Fruit fly (Drosophila melanogaster) whole organism, embryonic: ENCODE results near the gene CG14971.

ENCODE experiments used
- Antp ChIP-seq: fragments of 200-800 bp; sonication (Bioruptor generic); optimal IDR thresholded peaks from 3 replicates; lab custom pipeline; 2016; ENCODE audit warnings: missing biosample characterization, missing genetic modification characterization
- BEAF-32 ChIP-seq: fragments of 200-800 bp; sonication (Bioruptor generic); optimal IDR thresholded peaks from 3 replicates; lab custom pipeline; 2017; ENCODE audit warnings: missing biosample characterization, missing genetic modification characterization, mild to moderate bottlenecking, moderate library complexity, missing genetic modification reagents
- BtbVII ChIP-seq: fragments of 200-800 bp; sonication (Bioruptor generic); optimal IDR thresholded peaks from 3 replicates; lab custom pipeline; 2017; ENCODE audit warnings: missing biosample characterization, mild to moderate bottlenecking, missing genetic modification characterization
- Bteb2 ChIP-seq: fragments of 200-800 bp; sonication (Bioruptor generic); optimal IDR thresholded peaks from 2 replicates; lab custom pipeline; 2016; ENCODE audit warnings: missing biosample characterization, missing genetic modification characterization
- CG10147 ChIP-seq: fragments of 200-800 bp; sonication (Bioruptor generic); optimal IDR thresholded peaks from 2 replicates; lab custom pipeline; 2019; ENCODE audit warnings: missing biosample characterization, mild to moderate bottlenecking, missing genetic modification characterization, moderate library complexity
- CG10274 ChIP-seq: fragments of 200-800 bp; sonication (Bioruptor generic); optimal IDR thresholded peaks from 3 replicates; lab custom pipeline; 2017; ENCODE audit warnings: missing biosample characterization, mild to moderate bottlenecking, missing genetic modification characterization
- CG10366 ChIP-seq: fragments of 200-800 bp; sonication (Bioruptor generic); IDR thresholded peaks from 2 replicates; pipeline ENCODE4 v1.3.6; 2022; ENCODE audit warnings: missing biosample characterization, missing genetic modification characterization
- CG10959 ChIP-seq: fragments of 200-800 bp; sonication (Bioruptor generic); IDR thresholded peaks from 2 replicates; pipeline ENCODE4 v1.3.6; 2022; ENCODE audit warnings: missing biosample characterization, missing genetic modification characterization
- CG11247 ChIP-seq: fragments of 200-800 bp; sonication (Bioruptor generic); IDR thresholded peaks from 2 replicates; pipeline ENCODE4 v1.3.6; 2022; ENCODE audit warnings: missing biosample characterization, missing genetic modification characterization
- CG12744 ChIP-seq: fragments of 200-800 bp; sonication (Bioruptor generic); optimal IDR thresholded peaks from 2 replicates; lab custom pipeline; 2016; ENCODE audit warnings: missing biosample characterization, missing genetic modification characterization
- CG13894 ChIP-seq: fragments of 200-800 bp; sonication (Bioruptor generic); optimal IDR thresholded peaks from 3 replicates; lab custom pipeline; 2018; ENCODE audit warnings: missing biosample characterization, mild to moderate bottlenecking, missing genetic modification characterization, moderate library complexity
- CG17568 ChIP-seq: fragments of 200-800 bp; sonication (Bioruptor generic); optimal IDR thresholded peaks from 2 replicates; lab custom pipeline; 2018; ENCODE audit warnings: missing biosample characterization, mild to moderate bottlenecking, missing genetic modification characterization, moderate library complexity
- CG1792 ChIP-seq: fragments of 200-800 bp; sonication (Bioruptor generic); optimal IDR thresholded peaks from 2 replicates; lab custom pipeline; 2016; ENCODE audit warnings: missing biosample characterization, missing genetic modification characterization
- CG18619 ChIP-seq: fragments of 200-800 bp; sonication (Bioruptor generic); optimal IDR thresholded peaks from 3 replicates; lab custom pipeline; 2017; ENCODE audit warnings: missing biosample characterization, mild to moderate bottlenecking, missing genetic modification characterization
- CG32767 ChIP-seq: fragments of 200-800 bp; sonication (Bioruptor generic); IDR thresholded peaks from 2 replicates; pipeline ENCODE4 v1.3.6; 2022; ENCODE audit warnings: missing biosample characterization, missing genetic modification characterization
- CG4328 ChIP-seq: fragments of 200-800 bp; sonication (Bioruptor generic); optimal IDR thresholded peaks from 3 replicates; lab custom pipeline; 2017; ENCODE audit warnings: missing biosample characterization, missing genetic modification reagents, missing genetic modification characterization
- CG4404 ChIP-seq: fragments of 200-800 bp; sonication (Bioruptor generic); IDR thresholded peaks from 2 replicates; pipeline ENCODE4 v1.3.6; 2022; ENCODE audit warnings: missing biosample characterization, missing genetic modification characterization
- CG7271 ChIP-seq: fragments of 200-800 bp; sonication (Bioruptor generic); optimal IDR thresholded peaks from 2 replicates; lab custom pipeline; 2018; ENCODE audit warnings: missing biosample characterization, mild to moderate bottlenecking, missing genetic modification characterization, moderate library complexity
- CG8089 ChIP-seq: fragments of 200-800 bp; sonication (Bioruptor generic); optimal IDR thresholded peaks from 3 replicates; lab custom pipeline; 2016; ENCODE audit warnings: missing biosample characterization, missing genetic modification characterization
- CG9797 ChIP-seq: fragments of 200-800 bp; sonication (Bioruptor generic); optimal IDR thresholded peaks from 3 replicates; lab custom pipeline; 2018; ENCODE audit warnings: missing biosample characterization, mild to moderate bottlenecking, missing genetic modification characterization
- Camta ChIP-seq: fragments of 200-800 bp; sonication (Bioruptor generic); optimal IDR thresholded peaks from 2 replicates; lab custom pipeline; 2016; ENCODE audit warnings: missing biosample characterization, missing genetic modification characterization
- Chrac-16 ChIP-seq: fragments of 200-800 bp; sonication (Bioruptor generic); optimal IDR thresholded peaks from 3 replicates; lab custom pipeline; 2016; ENCODE audit warnings: missing biosample characterization, missing genetic modification characterization
- Dbx ChIP-seq: fragments of 200-800 bp; sonication (Bioruptor generic); IDR thresholded peaks from 3 replicates; pipeline ENCODE4 v1.3.6; 2022; ENCODE audit warnings: missing biosample characterization, missing genetic modification characterization
- Dfd ChIP-seq, 2 experiments: fragments of >200 bp; optimal IDR thresholded peaks; 2 replicates each; lab custom pipeline; 2017; ENCODE audit warnings: missing biosample characterization in 2 of 2, missing genetic modification characterization in 2 of 2
- E2f2 ChIP-seq: fragments of 200-800 bp; sonication (Bioruptor generic); IDR thresholded peaks from 2 replicates; pipeline ENCODE4 v1.3.6; 2022; ENCODE audit warnings: missing biosample characterization, missing genetic modification characterization
- GATAe ChIP-seq: fragments of 200-800 bp; sonication (Bioruptor generic); conservative IDR thresholded peaks from 2 replicates; pipeline ENCODE4 v1.3.6; 2022; ENCODE audit warnings: missing biosample characterization, missing genetic modification characterization
- HLHmδ ChIP-seq: fragments of 200-800 bp; sonication (Bioruptor generic); optimal IDR thresholded peaks from 2 replicates; lab custom pipeline; 2018; ENCODE audit warnings: missing biosample characterization, mild to moderate bottlenecking, missing genetic modification characterization, moderate library complexity
- Hand ChIP-seq: fragments of 200-800 bp; sonication (Bioruptor generic); optimal IDR thresholded peaks from 2 replicates; lab custom pipeline; 2017; ENCODE audit warnings: mild to moderate bottlenecking, missing biosample characterization, missing genetic modification reagents, missing genetic modification characterization
- HmgZ ChIP-seq: fragments of 200-800 bp; sonication (Bioruptor generic); optimal IDR thresholded peaks from 2 replicates; lab custom pipeline; 2018; ENCODE audit warnings: missing biosample characterization, mild to moderate bottlenecking, missing genetic modification characterization
- NC2β ChIP-seq: fragments of 200-800 bp; sonication (Bioruptor generic); optimal IDR thresholded peaks from 2 replicates; lab custom pipeline; 2016; ENCODE audit warnings: missing biosample characterization, missing genetic modification characterization
- NfI ChIP-seq: fragments of 200-800 bp; sonication (Bioruptor generic); optimal IDR thresholded peaks from 3 replicates; lab custom pipeline; 2018; ENCODE audit warnings: missing biosample characterization, mild to moderate bottlenecking, missing genetic modification characterization, moderate library complexity
- Optix ChIP-seq: fragments of 200-800 bp; sonication (Bioruptor generic); IDR thresholded peaks from 3 replicates; pipeline ENCODE4 v1.3.6; 2022; ENCODE audit warnings: missing biosample characterization, missing genetic modification characterization
- Rx ChIP-seq: fragments of 200-800 bp; sonication (Bioruptor generic); IDR thresholded peaks from 2 replicates; pipeline ENCODE4 v1.3.6; 2022; ENCODE audit warnings: missing biosample characterization, missing genetic modification characterization
- Scr ChIP-seq: fragments of 200-800 bp; sonication (Bioruptor generic); IDR thresholded peaks from 2 replicates; pipeline ENCODE4 v1.3.6; 2022; ENCODE audit warnings: missing biosample characterization, missing genetic modification characterization; ENCODE audit not compliant: partially characterized antibody
- ab ChIP-seq: fragments of 200-800 bp; sonication (Bioruptor generic); optimal IDR thresholded peaks from 2 replicates; lab custom pipeline; 2016; ENCODE audit warnings: missing biosample characterization, missing genetic modification characterization
- ap ChIP-seq: fragments of 200-800 bp; sonication (Bioruptor generic); IDR thresholded peaks from 2 replicates; pipeline ENCODE4 v1.3.6; 2022; ENCODE audit warnings: missing biosample characterization, missing genetic modification characterization
- cad ChIP-seq: fragments of >200 bp; optimal IDR thresholded peaks from 2 replicates; lab custom pipeline; 2017; ENCODE audit warnings: missing biosample characterization, missing genetic modification characterization
- chinmo ChIP-seq: fragments of 200-800 bp; sonication (Bioruptor generic); IDR thresholded peaks from 4 replicates; pipeline ENCODE4 v1.3.6; 2022; ENCODE audit warnings: missing biosample characterization, missing genetic modification characterization; ENCODE audit not compliant: partially characterized antibody
- cwo ChIP-seq: fragments of 200-800 bp; sonication (Bioruptor generic); optimal IDR thresholded peaks from 3 replicates; lab custom pipeline; 2017; ENCODE audit warnings: missing biosample characterization, missing genetic modification characterization, mild to moderate bottlenecking, moderate library complexity, missing genetic modification reagents
- dysf ChIP-seq: fragments of 200-800 bp; sonication (Bioruptor generic); IDR thresholded peaks from 3 replicates; pipeline ENCODE4 v1.3.6; 2022; ENCODE audit warnings: missing biosample characterization, missing genetic modification characterization
- fru ChIP-seq: fragments of >200 bp; optimal IDR thresholded peaks from 2 replicates; lab custom pipeline; 2017
- grn ChIP-seq: fragments of 200-800 bp; sonication (Bioruptor generic); optimal IDR thresholded peaks from 3 replicates; lab custom pipeline; 2017; ENCODE audit warnings: missing biosample characterization, missing genetic modification characterization
- h ChIP-seq: fragments of >200 bp; optimal IDR thresholded peaks from 2 replicates; lab custom pipeline; 2017
- ind ChIP-seq: fragments of 200-800 bp; sonication (Bioruptor generic); optimal IDR thresholded peaks from 3 replicates; lab custom pipeline; 2016; ENCODE audit warnings: missing biosample characterization, missing genetic modification characterization
- kni ChIP-seq: fragments of 200-800 bp; sonication (Bioruptor generic); optimal IDR thresholded peaks from 3 replicates; lab custom pipeline; 2017; ENCODE audit warnings: mild to moderate bottlenecking, missing biosample characterization, missing genetic modification reagents, missing genetic modification characterization
- lola ChIP-seq, 3 experiments: fragments of >200 bp in 2 of 3; fragments of 200-800 bp in 1 of 3; sonication (Bioruptor generic) in 1 of 3; optimal IDR thresholded peaks; 2 replicates each; lab custom pipeline; 2017 to 2019; ENCODE audit warnings: missing biosample characterization in 3 of 3, missing genetic modification characterization in 3 of 3, mild to moderate bottlenecking in 1 of 3, moderate library complexity in 1 of 3
- nom ChIP-seq: fragments of 200-800 bp; sonication (Bioruptor generic); optimal IDR thresholded peaks from 2 replicates; lab custom pipeline; 2017; ENCODE audit warnings: missing biosample characterization, missing genetic modification characterization, mild to moderate bottlenecking, moderate library complexity, missing genetic modification reagents
- scrt ChIP-seq: fragments of 200-800 bp; sonication (Bioruptor generic); optimal IDR thresholded peaks from 2 replicates; lab custom pipeline; 2018; ENCODE audit warnings: missing biosample characterization, mild to moderate bottlenecking, missing genetic modification characterization, moderate library complexity
- shn ChIP-seq: fragments of 200-800 bp; sonication (Bioruptor generic); optimal IDR thresholded peaks from 3 replicates; lab custom pipeline; 2016; ENCODE audit warnings: missing biosample characterization, missing genetic modification characterization
- ssp ChIP-seq: fragments of 200-800 bp; sonication (Bioruptor generic); IDR thresholded peaks from 2 replicates; pipeline ENCODE4 v1.3.6; 2022; ENCODE audit warnings: missing biosample characterization, missing genetic modification characterization
- yki ChIP-seq: fragments of >200 bp; optimal IDR thresholded peaks from 3 replicates; lab custom pipeline; 2018

The CG14971 gene

DNA sequence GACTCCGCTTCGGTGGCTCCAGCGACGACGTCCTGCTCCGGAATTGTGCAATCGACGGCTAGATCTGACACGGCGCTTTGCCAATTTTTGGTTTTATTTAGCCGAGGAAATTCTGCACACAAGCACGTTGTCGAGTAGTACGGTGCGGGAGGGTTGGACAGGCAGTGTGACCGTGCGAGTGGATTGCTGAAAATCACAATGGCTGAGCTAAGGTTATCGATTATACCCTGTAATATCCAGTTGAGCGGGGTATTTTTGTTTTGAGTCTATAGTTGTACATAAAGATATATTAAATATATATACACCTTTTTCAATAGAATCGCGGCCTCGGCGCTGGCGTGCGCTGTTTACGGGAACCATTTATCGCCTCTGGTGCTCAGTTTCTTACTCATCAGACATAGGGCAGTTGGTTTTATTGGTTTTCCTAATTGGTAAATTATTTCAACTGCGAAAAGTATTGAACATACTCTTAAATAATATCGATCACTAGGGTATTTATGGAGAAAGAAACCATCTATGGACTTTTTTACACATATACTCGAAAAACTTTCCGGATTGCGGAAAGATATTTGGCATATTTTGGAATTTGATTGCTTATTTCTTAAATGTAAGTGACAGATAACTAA is 10.6 kb downstream of the CG14971 start, which contains the start of gene eIF5B (continued):
- peak; percentile 61 for TF ChIP-seq CG13894 (tag; lab: Kevin White, UChicago)
- TF ChIP-seq BtbVII (GFP tag; lab: Kevin White, UChicago): peak; percentile 48
- TF ChIP-seq cad: no peak
- peak; percentile 59 for TF ChIP-seq Antp (GFP tag; lab: Kevin White, UChicago)
- TF ChIP-seq shn: peak; percentile 46
- peak; percentile 90 for TF ChIP-seq Optix (GFP tag; lab: Robert Waterston, UW)
- TF ChIP-seq ab (GFP tag; lab: Kevin White, UChicago): peak; percentile 34
- no peak for TF ChIP-seq CG7271 (tag; lab: Kevin White, UChicago)
- TF ChIP-seq CG10274: peak; percentile 57
- peak; percentile 22 for TF ChIP-seq BEAF-32
- TF ChIP-seq CG12744 (GFP tag; lab: Kevin White, UChicago): no peak
- TF ChIP-seq Chrac-16 (GFP tag; lab: Kevin White, UChicago): peak; percentile 83
- peak; percentile 32 for TF ChIP-seq cwo (GFP tag; lab: Kevin White, UChicago)
- no peak for TF ChIP-seq Dfd (GFP tag; optimal IDR thresholded peaks at IDR 0.05; lab: Kevin White, UChicago)
- no peak for TF ChIP-seq kni (GFP tag; lab: Kevin White, UChicago)
- TF ChIP-seq scrt (GFP tag; lab: Kevin White, UChicago): peak; percentile 6
- TF ChIP-seq dysf (GFP tag; lab: Robert Waterston, UW): peak; percentile 86
- TF ChIP-seq Camta (GFP tag; lab: Kevin White, UChicago): peak; percentile 29
- TF ChIP-seq ind (GFP tag; lab: Kevin White, UChicago): peak; percentile 76
- peak; percentile 29 for TF ChIP-seq Hand
- no peak for TF ChIP-seq chinmo
- TF ChIP-seq E2f2 (GFP tag; lab: Robert Waterston, UW): peak; percentile 59
- TF ChIP-seq NC2β (GFP tag; lab: Kevin White, UChicago): peak; percentile 2
- peak; percentile 78 for TF ChIP-seq CG4404
- TF ChIP-seq CG8089 (GFP tag; lab: Kevin White, UChicago): no peak
- TF ChIP-seq Scr (GFP tag; lab: Robert Waterston, UW): 0 out of 2 replicates have a peak, but pooled peaks have one; percentile 29
- TF ChIP-seq CG1792 (GFP tag; lab: Kevin White, UChicago): no peak
- TF ChIP-seq CG11247 (GFP tag; lab: Robert Waterston, UW): peak; percentile 82
- TF ChIP-seq CG9797 (GFP tag; lab: Kevin White, UChicago): peak; percentile 60
- TF ChIP-seq h (lab: Kevin White, UChicago): no peak
- peak; percentile 77 for TF ChIP-seq HmgZ (tag; lab: Kevin White, UChicago)
- TF ChIP-seq yki (lab: Kevin White, UChicago): no peak
- TF ChIP-seq Bteb2: no peak
- TF ChIP-seq ssp (GFP tag; lab: Robert Waterston, UW): peak; percentile 80
- TF ChIP-seq CG10147 (GFP tag; lab: Kevin White, UChicago): peak; percentile 33
- peak; percentile 84 for TF ChIP-seq Rx (GFP tag; lab: Robert Waterston, UW)
- peak; percentile 32 for TF ChIP-seq CG4328 (GFP tag; lab: Kevin White, UChicago)
- peak; percentile 59 for TF ChIP-seq CG10959
- TF ChIP-seq CG18619 (GFP tag; lab: Kevin White, UChicago): peak; percentile 79
- peak; percentile 87 for TF ChIP-seq CG10366 (GFP tag; lab: Robert Waterston, UW)
- TF ChIP-seq nom (GFP tag; lab: Kevin White, UChicago): peak; percentile 3
- peak; percentile 79 for TF ChIP-seq Dbx (GFP tag; lab: Robert Waterston, UW)
- peak; percentile 26 for TF ChIP-seq CG17568 (GFP tag; lab: Kevin White, UChicago)
- no peak for TF ChIP-seq grn (GFP tag; lab: Kevin White, UChicago)
- peak; percentile 83 for TF ChIP-seq ap (GFP tag; lab: Robert Waterston, UW)
- no peak for TF ChIP-seq fru (lab: Kevin White, UChicago)
- peak; percentile 20; the same call in 1 of the 2 replicates for TF ChIP-seq GATAe (GFP tag; lab: Robert Waterston, UW)
- no peak for TF ChIP-seq HLHmδ (GFP tag; lab: Kevin White, UChicago)
- peak; percentile 82 for TF ChIP-seq CG32767
- peak in 1 of 3 experiments; percentile 82 for TF ChIP-seq lola (GFP tag; optimal IDR thresholded peaks at IDR 0.05; lab: Kevin White, UChicago)
- TF ChIP-seq NfI: peak; percentile 82
